Fruit fly (Drosophila melanogaster) whole organism, embryonic: Measurements from ENCODE around the gene CG14079.

Experiments
- Aef1 ChIP-seq: fragments of 200-800 bp; sonication (Bioruptor generic); IDR thresholded peaks from 3 replicates; pipeline ENCODE4 v1.3.6; 2022; ENCODE audit warnings: missing biosample characterization, missing genetic modification characterization
- CG1024 ChIP-seq: fragments of 200-800 bp; sonication (Bioruptor generic); IDR thresholded peaks from 2 replicates; pipeline ENCODE4 v1.3.6; 2022; ENCODE audit warnings: missing biosample characterization, missing genetic modification characterization
- CG10431 ChIP-seq: fragments of 200-800 bp; sonication (Bioruptor generic); optimal IDR thresholded peaks from 3 replicates; lab custom pipeline; 2018; ENCODE audit warnings: missing biosample characterization, mild to moderate bottlenecking, missing genetic modification characterization
- CG10979 ChIP-seq: fragments of 200-800 bp; sonication (Bioruptor generic); optimal IDR thresholded peaks from 2 replicates; lab custom pipeline; 2018; ENCODE audit warnings: missing biosample characterization, mild to moderate bottlenecking, missing genetic modification characterization, moderate library complexity
- CG11093 ChIP-seq: fragments of 200-800 bp; sonication (Bioruptor generic); IDR thresholded peaks from 3 replicates; pipeline ENCODE4 v1.3.6; 2022; ENCODE audit warnings: missing biosample characterization, missing genetic modification characterization
- CG11247 ChIP-seq: fragments of 200-800 bp; sonication (Bioruptor generic); IDR thresholded peaks from 2 replicates; pipeline ENCODE4 v1.3.6; 2022; ENCODE audit warnings: missing biosample characterization, missing genetic modification characterization
- CG11696 ChIP-seq: fragments of 200-800 bp; sonication (Bioruptor generic); IDR thresholded peaks from 2 replicates; pipeline ENCODE4 v1.3.6; 2022; ENCODE audit warnings: missing biosample characterization, missing genetic modification characterization
- CG13296 ChIP-seq: fragments of 200-800 bp; sonication (Bioruptor generic); optimal IDR thresholded peaks from 3 replicates; lab custom pipeline; 2018; ENCODE audit warnings: missing biosample characterization, mild to moderate bottlenecking, missing genetic modification characterization
- CG14014 ChIP-seq: fragments of 200-800 bp; sonication (Bioruptor generic); IDR thresholded peaks from 2 replicates; pipeline ENCODE4 v1.3.6; 2022; ENCODE audit warnings: missing biosample characterization, missing genetic modification characterization
- CG14050 ChIP-seq: fragments of 200-800 bp; sonication (Bioruptor generic); IDR thresholded peaks from 3 replicates; pipeline ENCODE4 v1.3.6; 2022; ENCODE audit warnings: missing biosample characterization, missing genetic modification characterization
- CG14860 ChIP-seq: fragments of 200-800 bp; sonication (Bioruptor generic); IDR thresholded peaks from 3 replicates; pipeline ENCODE4 v1.3.6; 2022; ENCODE audit warnings: missing biosample characterization, missing genetic modification characterization; ENCODE audit not compliant: partially characterized antibody
- CG15073 ChIP-seq: fragments of 200-800 bp; sonication (Bioruptor generic); optimal IDR thresholded peaks from 2 replicates; lab custom pipeline; 2016; ENCODE audit warnings: missing biosample characterization, missing genetic modification characterization
- CG1602 ChIP-seq: fragments of 200-800 bp; sonication (Bioruptor generic); optimal IDR thresholded peaks from 3 replicates; lab custom pipeline; 2016; ENCODE audit warnings: missing biosample characterization, missing genetic modification characterization
- CG17328 ChIP-seq: fragments of 200-800 bp; sonication (Bioruptor generic); IDR thresholded peaks from 2 replicates; pipeline ENCODE4 v1.3.6; 2022; ENCODE audit warnings: missing biosample characterization, missing genetic modification characterization
- CG17361 ChIP-seq: fragments of 200-800 bp; sonication (Bioruptor generic); IDR thresholded peaks from 3 replicates; pipeline ENCODE4 v1.3.6; 2022; ENCODE audit warnings: missing biosample characterization, missing genetic modification characterization
- CG18599 ChIP-seq: fragments of 200-800 bp; sonication (Bioruptor generic); optimal IDR thresholded peaks from 3 replicates; lab custom pipeline; 2017; ENCODE audit warnings: missing biosample characterization, missing genetic modification characterization, mild to moderate bottlenecking, moderate library complexity, missing genetic modification reagents
- CG2129 ChIP-seq: fragments of 200-800 bp; sonication (Bioruptor generic); IDR thresholded peaks from 2 replicates; pipeline ENCODE4 v1.3.6; 2022; ENCODE audit warnings: missing biosample characterization, missing genetic modification characterization; ENCODE audit not compliant: partially characterized antibody
- CG2712 ChIP-seq: fragments of 200-800 bp; optimal IDR thresholded peaks from 3 replicates; lab custom pipeline; 2019; ENCODE audit warnings: missing biosample characterization, mild to moderate bottlenecking, missing genetic modification characterization, moderate library complexity
- CG30020 ChIP-seq: fragments of 200-800 bp; optimal IDR thresholded peaks from 2 replicates; lab custom pipeline; 2019; ENCODE audit warnings: missing biosample characterization, mild to moderate bottlenecking, missing genetic modification characterization, moderate library complexity
- CG31365 ChIP-seq: fragments of 200-800 bp; sonication (Bioruptor generic); optimal IDR thresholded peaks from 2 replicates; lab custom pipeline; 2018; ENCODE audit warnings: missing biosample characterization, mild to moderate bottlenecking, missing genetic modification characterization
- CG4360 ChIP-seq: fragments of 200-800 bp; sonication (Bioruptor generic); IDR thresholded peaks from 2 replicates; pipeline ENCODE4 v1.3.6; 2022; ENCODE audit warnings: missing biosample characterization, missing genetic modification characterization
- CG7556 ChIP-seq: fragments of 200-800 bp; sonication (Bioruptor generic); optimal IDR thresholded peaks from 2 replicates; lab custom pipeline; 2017; ENCODE audit warnings: missing biosample characterization, mild to moderate bottlenecking, missing genetic modification characterization
- CG7928 ChIP-seq: fragments of 200-800 bp; sonication (Bioruptor generic); optimal IDR thresholded peaks from 2 replicates; lab custom pipeline; 2017; ENCODE audit warnings: missing biosample characterization, mild to moderate bottlenecking, missing genetic modification characterization
- CG8478 ChIP-seq: fragments of >200 bp; optimal IDR thresholded peaks from 2 replicates; lab custom pipeline; 2018
- CG9215 ChIP-seq: fragments of 200-800 bp; sonication (Bioruptor generic); IDR thresholded peaks from 2 replicates; pipeline ENCODE4 v1.3.6; 2022; ENCODE audit warnings: missing biosample characterization, missing genetic modification characterization
- CG9932 ChIP-seq: fragments of 200-800 bp; sonication (Bioruptor generic); IDR thresholded peaks from 2 replicates; pipeline ENCODE4 v1.3.6; 2022; ENCODE audit warnings: missing biosample characterization, missing genetic modification characterization
- D19A ChIP-seq: fragments of 200-800 bp; optimal IDR thresholded peaks from 3 replicates; lab custom pipeline; 2019; ENCODE audit warnings: missing biosample characterization, mild to moderate bottlenecking, missing genetic modification characterization, moderate library complexity
- Deaf1 ChIP-seq: fragments of 200-800 bp; optimal IDR thresholded peaks from 3 replicates; lab custom pipeline; 2019; ENCODE audit warnings: missing biosample characterization, mild to moderate bottlenecking, missing genetic modification characterization, moderate library complexity
- Doc3 ChIP-seq: fragments of 200-800 bp; sonication (Bioruptor generic); IDR thresholded peaks from 3 replicates; pipeline ENCODE4 v1.3.6; 2022; ENCODE audit warnings: missing biosample characterization, missing genetic modification characterization; ENCODE audit not compliant: partially characterized antibody
- Mad ChIP-seq: fragments of 200-800 bp; sonication (Bioruptor generic); optimal IDR thresholded peaks from 2 replicates; lab custom pipeline; 2016; ENCODE audit warnings: missing biosample characterization, missing genetic modification characterization
- Oaz ChIP-seq: fragments of 200-800 bp; sonication (Bioruptor generic); IDR thresholded peaks from 2 replicates; pipeline ENCODE4 v1.3.6; 2022; ENCODE audit warnings: missing biosample characterization, missing genetic modification characterization
- PHDP ChIP-seq: fragments of 200-800 bp; sonication (Bioruptor generic); optimal IDR thresholded peaks from 3 replicates; lab custom pipeline; 2018; ENCODE audit warnings: missing biosample characterization, mild to moderate bottlenecking, missing genetic modification characterization, moderate library complexity
- Stat92E ChIP-seq, 3 experiments: fragments of >200 bp in 2 of 3; fragments of 200-800 bp in 1 of 3; sonication (Bioruptor generic) in 1 of 3; optimal IDR thresholded peaks; 2 replicates each; lab custom pipeline; 2017 to 2019; ENCODE audit warnings: missing biosample characterization in 3 of 3, missing genetic modification characterization in 3 of 3, mild to moderate bottlenecking in 1 of 3, moderate library complexity in 1 of 3
- abd-A ChIP-seq: fragments of 200-800 bp; sonication (Bioruptor generic); optimal IDR thresholded peaks from 3 replicates; lab custom pipeline; 2019; ENCODE audit warnings: missing biosample characterization, mild to moderate bottlenecking, missing genetic modification characterization, moderate library complexity
- ci ChIP-seq: fragments of 200-800 bp; sonication (Bioruptor generic); IDR thresholded peaks from 3 replicates; pipeline ENCODE4 v1.3.6; 2022; ENCODE audit warnings: missing biosample characterization, missing genetic modification characterization
- crp ChIP-seq, 2 experiments: fragments of 200-800 bp; sonication (Bioruptor generic); optimal IDR thresholded peaks; 2 replicates in 1 of 2; 3 replicates in 1 of 2; lab custom pipeline; 2017; ENCODE audit warnings: missing biosample characterization in 2 of 2, missing genetic modification characterization in 2 of 2, mild to moderate bottlenecking in 1 of 2, moderate library complexity in 1 of 2
- dm ChIP-seq: fragments of 200-800 bp; sonication (Bioruptor generic); optimal IDR thresholded peaks from 3 replicates; lab custom pipeline; 2016; ENCODE audit warnings: missing biosample characterization, missing genetic modification characterization
- dysf ChIP-seq: fragments of 200-800 bp; sonication (Bioruptor generic); IDR thresholded peaks from 3 replicates; pipeline ENCODE4 v1.3.6; 2022; ENCODE audit warnings: missing biosample characterization, missing genetic modification characterization
- exex ChIP-seq: fragments of 200-800 bp; sonication (Bioruptor generic); optimal IDR thresholded peaks from 4 replicates; lab custom pipeline; 2018; ENCODE audit warnings: missing biosample characterization, mild to moderate bottlenecking, missing genetic modification characterization, moderate library complexity
- eyg ChIP-seq: fragments of 200-800 bp; sonication (Bioruptor generic); optimal IDR thresholded peaks from 3 replicates; lab custom pipeline; 2016; ENCODE audit warnings: missing biosample characterization, missing genetic modification characterization
- fd96Cb ChIP-seq: fragments of 200-800 bp; sonication (Bioruptor generic); optimal IDR thresholded peaks from 2 replicates; lab custom pipeline; 2018; ENCODE audit warnings: missing biosample characterization, mild to moderate bottlenecking, missing genetic modification characterization, moderate library complexity
- gcm ChIP-seq: fragments of 200-800 bp; sonication (Bioruptor generic); optimal IDR thresholded peaks from 2 replicates; lab custom pipeline; 2019; ENCODE audit warnings: missing biosample characterization, mild to moderate bottlenecking, missing genetic modification characterization, moderate library complexity
- gcm2 ChIP-seq: fragments of 200-800 bp; sonication (Bioruptor generic); optimal IDR thresholded peaks from 2 replicates; lab custom pipeline; 2016; ENCODE audit warnings: missing biosample characterization, missing genetic modification characterization
- ham ChIP-seq: fragments of 200-800 bp; sonication (Bioruptor generic); IDR thresholded peaks from 2 replicates; pipeline ENCODE4 v1.3.6; 2022; ENCODE audit warnings: missing biosample characterization, missing genetic modification characterization
- jumu ChIP-seq: fragments of 200-800 bp; sonication (Bioruptor generic); optimal IDR thresholded peaks from 3 replicates; lab custom pipeline; 2016; ENCODE audit warnings: missing biosample characterization, missing genetic modification characterization
- ken ChIP-seq: fragments of 200-800 bp; sonication (Bioruptor generic); IDR thresholded peaks from 3 replicates; pipeline ENCODE4 v1.3.6; 2022; ENCODE audit warnings: missing biosample characterization, missing genetic modification characterization
- kni ChIP-seq: fragments of 200-800 bp; sonication (Bioruptor generic); optimal IDR thresholded peaks from 3 replicates; lab custom pipeline; 2017; ENCODE audit warnings: mild to moderate bottlenecking, missing biosample characterization, missing genetic modification reagents, missing genetic modification characterization
- lmd ChIP-seq: fragments of 200-800 bp; sonication (Bioruptor generic); IDR thresholded peaks from 2 replicates; pipeline ENCODE4 v1.3.6; 2022; ENCODE audit warnings: missing biosample characterization, missing genetic modification characterization
- pros ChIP-seq: fragments of 200-800 bp; sonication (Bioruptor generic); optimal IDR thresholded peaks from 3 replicates; lab custom pipeline; 2019; ENCODE audit warnings: missing biosample characterization, mild to moderate bottlenecking, missing genetic modification characterization, moderate library complexity
- rib ChIP-seq: fragments of 200-800 bp; sonication (Bioruptor generic); IDR thresholded peaks from 2 replicates; pipeline ENCODE4 v1.3.6; 2022; ENCODE audit warnings: missing biosample characterization, missing genetic modification characterization
- salm ChIP-seq: fragments of 200-800 bp; sonication (Bioruptor generic); optimal IDR thresholded peaks from 2 replicates; lab custom pipeline; 2018; ENCODE audit warnings: missing biosample characterization, mild to moderate bottlenecking, missing genetic modification characterization
- unpg ChIP-seq: fragments of 200-800 bp; sonication (Bioruptor generic); optimal IDR thresholded peaks from 3 replicates; lab custom pipeline; 2018; ENCODE audit warnings: missing biosample characterization, mild to moderate bottlenecking, missing genetic modification characterization, moderate library complexity

The CG14079 gene

DNA sequence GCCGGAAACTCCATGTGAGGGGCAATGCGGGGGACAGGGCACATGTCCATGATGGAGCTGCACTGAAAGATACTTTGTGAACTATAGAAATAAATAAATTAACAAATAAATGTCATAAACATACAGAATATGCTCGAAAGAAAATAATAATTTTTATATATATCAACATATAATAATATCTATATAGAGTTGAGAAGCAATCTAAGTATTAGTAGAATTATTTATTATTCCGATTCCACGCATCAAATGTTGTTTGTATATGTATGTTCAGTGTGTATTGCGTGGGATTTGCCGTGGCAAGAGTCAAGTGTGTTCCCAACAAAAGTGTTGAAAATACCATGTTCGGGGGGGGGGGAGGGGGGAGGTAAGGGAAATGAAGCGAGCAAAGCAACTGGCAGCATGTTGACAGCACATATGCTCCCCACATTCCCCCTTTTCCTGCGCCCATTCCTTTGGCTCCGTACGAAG is 40.9 kb upstream of the CG14079 start (continued):
- TF ChIP-seq ci (GFP tag; lab: Robert Waterston, UW) (no peak), CG11247 (GFP tag; lab: Robert Waterston, UW) (no peak), ken (GFP tag; lab: Robert Waterston, UW) (no peak), CG17328 (GFP tag; lab: Robert Waterston, UW) (no peak), CG14860 (GFP tag; lab: Robert Waterston, UW) (no peak), gcm (GFP tag; lab: Kevin White, UChicago) (peak; percentile 41), CG14050 (GFP tag; lab: Robert Waterston, UW) (no peak), PHDP (tag; lab: Kevin White, UChicago) (peak; percentile 27), Mad (no peak), Deaf1 (tag; lab: Kevin White, UChicago) (peak; percentile 2), CG4360 (GFP tag; lab: Robert Waterston, UW) (no peak), Aef1 (no peak), dm (GFP tag; lab: Kevin White, UChicago) (no peak), CG11696 (GFP tag; lab: Robert Waterston, UW) (no peak), D19A (peak; percentile 63), salm (tag; lab: Kevin White, UChicago) (peak; percentile 5), CG8478 (lab: Kevin White, UChicago) (no peak), dysf (GFP tag; lab: Robert Waterston, UW) (0 out of 3 replicates have a peak, but pooled peaks have one; percentile 8), kni (GFP tag; lab: Kevin White, UChicago) (no peak), gcm2 (GFP tag; lab: Kevin White, UChicago) (no peak), CG10979 (peak; percentile 46), Stat92E (GFP tag; optimal IDR thresholded peaks at IDR 0.05; lab: Kevin White, UChicago) (no peak), CG31365 (no peak), CG7556 (GFP tag; lab: Kevin White, UChicago) (peak; percentile 24), CG1602 (GFP tag; lab: Kevin White, UChicago) (no peak), ham (GFP tag; lab: Robert Waterston, UW) (no peak), CG15073 (GFP tag; lab: Kevin White, UChicago) (no peak), CG17361 (GFP tag; lab: Robert Waterston, UW) (peak; percentile 66), CG9932 (no peak), Doc3 (GFP tag; lab: Robert Waterston, UW) (no peak), CG18599 (GFP tag; lab: Kevin White, UChicago) (no peak), CG30020 (tag; lab: Kevin White, UChicago) (no peak), CG13296 (GFP tag; lab: Kevin White, UChicago) (no peak), abd-A (tag; lab: Kevin White, UChicago) (no peak), Oaz (no peak), CG10431 (GFP tag; lab: Kevin White, UChicago) (no peak), pros (GFP tag; lab: Kevin White, UChicago) (no peak), CG2712 (tag; lab: Kevin White, UChicago) (peak; percentile 77), CG14014 (GFP tag; lab: Robert Waterston, UW) (no peak), lmd (no peak), jumu (GFP tag; lab: Kevin White, UChicago) (no peak), CG9215 (GFP tag; lab: Robert Waterston, UW) (no peak), eyg (GFP tag; lab: Kevin White, UChicago) (no peak), fd96Cb (peak; percentile 5), rib (GFP tag; lab: Robert Waterston, UW) (no peak), CG2129 (no peak), CG1024 (GFP tag; lab: Robert Waterston, UW) (no peak), crp (GFP tag; optimal IDR thresholded peaks at IDR 0.05; lab: Kevin White, UChicago) (no peak), unpg (GFP tag; lab: Kevin White, UChicago) (peak; percentile 39), CG11093 (GFP tag; lab: Robert Waterston, UW) (no peak), exex (tag; lab: Kevin White, UChicago) (no peak), CG7928 (GFP tag; lab: Kevin White, UChicago) (no peak)
